Worm (Caenorhabditis elegans): ENCODE measurements around the gene H38K22.9.
A peak's percentile ranks its signal among the peaks of the same experiment; 100 is the strongest.

DNA sequence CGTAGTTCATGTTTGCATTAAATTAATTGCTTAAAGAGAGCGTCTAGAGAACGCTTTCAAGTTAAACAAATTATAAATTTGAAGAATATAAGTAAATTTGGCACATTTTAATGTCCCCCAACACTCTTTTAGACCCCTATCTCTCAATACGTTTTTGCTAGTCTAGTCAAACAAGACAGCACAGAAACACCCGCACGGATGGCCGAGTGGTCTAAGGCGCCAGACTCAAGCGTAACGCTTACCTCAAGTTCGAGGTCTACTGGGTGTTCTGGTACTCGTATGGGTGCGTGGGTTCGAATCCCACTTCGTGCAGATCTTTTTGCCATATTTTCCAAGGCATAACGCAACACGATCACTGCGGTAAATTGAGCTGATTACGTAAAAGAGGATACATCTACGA, 38.4 kb downstream of the H38K22.9 start:
- TF ChIP-seq nhr-28 (tag; optimal IDR thresholded peaks at IDR 0.05), result no peak
- no peak for TF ChIP-seq lin-15B (tag; optimal IDR thresholded peaks at IDR 0.05)
- no peak for TF ChIP-seq unc-130 (GFP tag; optimal IDR thresholded peaks at IDR 0.05)
- no peak for TF ChIP-seq cey-2 (tag; optimal IDR thresholded peaks at IDR 0.05; ENCODE audit: borderline replicate concordance, insufficient read depth)
- TF ChIP-seq dve-1 (tag; optimal IDR thresholded peaks at IDR 0.05; ENCODE audit: insufficient read depth), result peak; percentile 41

Data from whole organism, L4 larva.